Fruit fly (Drosophila melanogaster) whole organism, embryonic: ENCODE results near the gene CG13675.

ENCODE experiments used
- Blimp-1 ChIP-seq: fragments of 200-800 bp; sonication (Bioruptor generic); optimal IDR thresholded peaks from 3 replicates; lab custom pipeline; 2018; ENCODE audit warnings: missing biosample characterization, missing genetic modification characterization, mild to moderate bottlenecking, moderate library complexity, missing genetic modification reagents
- Bteb2 ChIP-seq: fragments of 200-800 bp; sonication (Bioruptor generic); optimal IDR thresholded peaks from 2 replicates; lab custom pipeline; 2016; ENCODE audit warnings: missing biosample characterization, missing genetic modification characterization
- CG11093 ChIP-seq: fragments of 200-800 bp; sonication (Bioruptor generic); IDR thresholded peaks from 3 replicates; pipeline ENCODE4 v1.3.6; 2022; ENCODE audit warnings: missing biosample characterization, missing genetic modification characterization
- CG11560 ChIP-seq: fragments of 200-800 bp; sonication (Bioruptor generic); IDR thresholded peaks from 3 replicates; pipeline ENCODE4 v1.3.6; 2022; ENCODE audit warnings: missing biosample characterization, missing genetic modification characterization
- CG15011 ChIP-seq: fragments of 200-800 bp; sonication (Bioruptor generic); optimal IDR thresholded peaks from 3 replicates; lab custom pipeline; 2018; ENCODE audit warnings: missing biosample characterization, mild to moderate bottlenecking, missing genetic modification characterization
- CG1603 ChIP-seq: fragments of 200-800 bp; sonication (Bioruptor generic); optimal IDR thresholded peaks from 2 replicates; lab custom pipeline; 2019; ENCODE audit warnings: missing biosample characterization, mild to moderate bottlenecking, missing genetic modification characterization, moderate library complexity
- CG16863 ChIP-seq: fragments of 200-800 bp; sonication (Bioruptor generic); optimal IDR thresholded peaks from 3 replicates; lab custom pipeline; 2016; ENCODE audit warnings: missing biosample characterization, missing genetic modification characterization
- CG17361 ChIP-seq: fragments of 200-800 bp; sonication (Bioruptor generic); IDR thresholded peaks from 3 replicates; pipeline ENCODE4 v1.3.6; 2022; ENCODE audit warnings: missing biosample characterization, missing genetic modification characterization
- CG17612 ChIP-seq: fragments of 200-800 bp; sonication (Bioruptor generic); IDR thresholded peaks from 2 replicates; pipeline ENCODE4 v1.3.6; 2022; ENCODE audit warnings: missing biosample characterization, missing genetic modification characterization
- CG1792 ChIP-seq: fragments of 200-800 bp; sonication (Bioruptor generic); optimal IDR thresholded peaks from 2 replicates; lab custom pipeline; 2016; ENCODE audit warnings: missing biosample characterization, missing genetic modification characterization
- CG2875 ChIP-seq: fragments of 200-800 bp; sonication (Bioruptor generic); optimal IDR thresholded peaks from 2 replicates; lab custom pipeline; 2017; ENCODE audit warnings: missing biosample characterization, mild to moderate bottlenecking, missing genetic modification characterization, missing genetic modification reagents
- CG2889 ChIP-seq: fragments of 200-800 bp; sonication (Bioruptor generic); IDR thresholded peaks from 3 replicates; pipeline ENCODE4 v1.3.6; 2022; ENCODE audit warnings: missing biosample characterization, missing genetic modification characterization
- CG30020 ChIP-seq: fragments of 200-800 bp; optimal IDR thresholded peaks from 2 replicates; lab custom pipeline; 2019; ENCODE audit warnings: missing biosample characterization, mild to moderate bottlenecking, missing genetic modification characterization, moderate library complexity
- CG3065 ChIP-seq: fragments of 200-800 bp; sonication (Bioruptor generic); optimal IDR thresholded peaks from 2 replicates; lab custom pipeline; 2016; ENCODE audit warnings: missing biosample characterization, missing genetic modification characterization
- CG32772 ChIP-seq: fragments of 200-800 bp; sonication (Bioruptor generic); IDR thresholded peaks from 2 replicates; pipeline ENCODE4 v1.3.6; 2022; ENCODE audit warnings: missing biosample characterization, missing genetic modification characterization
- CG4707 ChIP-seq: fragments of 200-800 bp; sonication (Bioruptor generic); optimal IDR thresholded peaks from 2 replicates; lab custom pipeline; 2018; ENCODE audit warnings: missing biosample characterization, mild to moderate bottlenecking, missing genetic modification characterization, moderate library complexity
- CG7357 ChIP-seq: fragments of 200-800 bp; sonication (Bioruptor generic); IDR thresholded peaks from 3 replicates; pipeline ENCODE4 v1.3.6; 2022; ENCODE audit warnings: missing biosample characterization, missing genetic modification characterization
- CG7556 ChIP-seq: fragments of 200-800 bp; sonication (Bioruptor generic); optimal IDR thresholded peaks from 2 replicates; lab custom pipeline; 2017; ENCODE audit warnings: missing biosample characterization, mild to moderate bottlenecking, missing genetic modification characterization
- CG8281 ChIP-seq: fragments of 200-800 bp; sonication (Bioruptor generic); optimal IDR thresholded peaks from 2 replicates; lab custom pipeline; 2018; ENCODE audit warnings: missing biosample characterization, mild to moderate bottlenecking, missing genetic modification characterization, moderate library complexity
- CG8944 ChIP-seq: fragments of 200-800 bp; sonication (Bioruptor generic); optimal IDR thresholded peaks from 3 replicates; lab custom pipeline; 2016; ENCODE audit warnings: missing biosample characterization, missing genetic modification characterization
- CG9215 ChIP-seq: fragments of 200-800 bp; sonication (Bioruptor generic); IDR thresholded peaks from 2 replicates; pipeline ENCODE4 v1.3.6; 2022; ENCODE audit warnings: missing biosample characterization, missing genetic modification characterization
- CG9609 ChIP-seq: fragments of 200-800 bp; sonication (Bioruptor generic); optimal IDR thresholded peaks from 3 replicates; lab custom pipeline; 2016; ENCODE audit warnings: missing biosample characterization, missing genetic modification characterization
- Chrac-16 ChIP-seq: fragments of 200-800 bp; sonication (Bioruptor generic); optimal IDR thresholded peaks from 3 replicates; lab custom pipeline; 2016; ENCODE audit warnings: missing biosample characterization, missing genetic modification characterization
- Dek ChIP-seq: fragments of 200-800 bp; sonication (Bioruptor generic); optimal IDR thresholded peaks from 3 replicates; lab custom pipeline; 2019; ENCODE audit warnings: missing biosample characterization, mild to moderate bottlenecking, missing genetic modification characterization, moderate library complexity
- Dip2 ChIP-seq: fragments of 200-800 bp; sonication (Bioruptor generic); IDR thresholded peaks from 2 replicates; pipeline ENCODE4 v1.3.6; 2022; ENCODE audit warnings: missing biosample characterization, missing genetic modification characterization
- Gsc ChIP-seq: fragments of 200-800 bp; sonication (Bioruptor generic); IDR thresholded peaks from 2 replicates; pipeline ENCODE4 v1.3.6; 2022; ENCODE audit warnings: missing biosample characterization, missing genetic modification characterization
- HLH3B ChIP-seq: fragments of 200-800 bp; sonication (Bioruptor generic); IDR thresholded peaks from 2 replicates; pipeline ENCODE4 v1.3.6; 2022; ENCODE audit warnings: missing biosample characterization, missing genetic modification characterization
- Meics ChIP-seq: fragments of 200-800 bp; sonication (Bioruptor generic); optimal IDR thresholded peaks from 2 replicates; lab custom pipeline; 2017; ENCODE audit warnings: missing biosample characterization, mild to moderate bottlenecking, missing genetic modification characterization
- Nf-YA ChIP-seq: fragments of 200-800 bp; sonication (Bioruptor generic); IDR thresholded peaks from 2 replicates; pipeline ENCODE4 v1.3.6; 2022; ENCODE audit warnings: missing biosample characterization, missing genetic modification characterization
- Poxn ChIP-seq: fragments of 200-800 bp; sonication (Bioruptor generic); IDR thresholded peaks from 2 replicates; pipeline ENCODE4 v1.3.6; 2022; ENCODE audit warnings: missing biosample characterization, missing genetic modification characterization
- Ptx1 ChIP-seq: fragments of 200-800 bp; sonication (Bioruptor generic); IDR thresholded peaks from 2 replicates; pipeline ENCODE4 v1.3.6; 2022; ENCODE audit warnings: missing biosample characterization, missing genetic modification characterization
- Rx ChIP-seq: fragments of 200-800 bp; sonication (Bioruptor generic); IDR thresholded peaks from 2 replicates; pipeline ENCODE4 v1.3.6; 2022; ENCODE audit warnings: missing biosample characterization, missing genetic modification characterization
- Side ChIP-seq: fragments of 200-800 bp; sonication (Bioruptor generic); optimal IDR thresholded peaks from 2 replicates; lab custom pipeline; 2016; ENCODE audit warnings: missing biosample characterization, missing genetic modification characterization
- cas ChIP-seq: fragments of 200-800 bp; sonication (Bioruptor generic); IDR thresholded peaks from 2 replicates; pipeline ENCODE4 v1.3.6; 2022; ENCODE audit warnings: missing biosample characterization, missing genetic modification characterization
- crol ChIP-seq: fragments of 200-800 bp; sonication (Bioruptor generic); IDR thresholded peaks from 2 replicates; pipeline ENCODE4 v1.3.6; 2022; ENCODE audit warnings: missing biosample characterization, missing genetic modification characterization
- crp ChIP-seq, 2 experiments: fragments of 200-800 bp; sonication (Bioruptor generic); optimal IDR thresholded peaks; 2 replicates in 1 of 2; 3 replicates in 1 of 2; lab custom pipeline; 2017; ENCODE audit warnings: missing biosample characterization in 2 of 2, missing genetic modification characterization in 2 of 2, mild to moderate bottlenecking in 1 of 2, moderate library complexity in 1 of 2
- dan ChIP-seq: fragments of 200-800 bp; sonication (Bioruptor generic); IDR thresholded peaks from 2 replicates; pipeline ENCODE4 v1.3.6; 2022; ENCODE audit warnings: missing biosample characterization, missing genetic modification characterization
- disco-r ChIP-seq: fragments of 200-800 bp; sonication (Bioruptor generic); optimal IDR thresholded peaks from 2 replicates; lab custom pipeline; 2016; ENCODE audit warnings: missing biosample characterization, missing genetic modification characterization
- dm ChIP-seq: fragments of 200-800 bp; sonication (Bioruptor generic); optimal IDR thresholded peaks from 3 replicates; lab custom pipeline; 2016; ENCODE audit warnings: missing biosample characterization, missing genetic modification characterization
- dmrt11E ChIP-seq: fragments of 200-800 bp; sonication (Bioruptor generic); optimal IDR thresholded peaks from 3 replicates; lab custom pipeline; 2018; ENCODE audit warnings: missing biosample characterization, mild to moderate bottlenecking, missing genetic modification characterization, moderate library complexity
- esg ChIP-seq: fragments of 200-800 bp; sonication (Bioruptor generic); conservative IDR thresholded peaks from 2 replicates; pipeline ENCODE4 v1.3.6; 2022; ENCODE audit warnings: missing biosample characterization, missing genetic modification characterization
- gce ChIP-seq: fragments of 200-800 bp; sonication (Bioruptor generic); IDR thresholded peaks from 3 replicates; pipeline ENCODE4 v1.3.6; 2022; ENCODE audit warnings: missing biosample characterization, missing genetic modification characterization
- hb ChIP-seq: fragments of 200-800 bp; sonication (Bioruptor generic); IDR thresholded peaks from 3 replicates; pipeline ENCODE4 v1.3.6; 2022; ENCODE audit warnings: missing biosample characterization, missing genetic modification characterization; ENCODE audit not compliant: partially characterized antibody
- klu ChIP-seq: fragments of 200-800 bp; sonication (Bioruptor generic); IDR thresholded peaks from 2 replicates; pipeline ENCODE4 v1.3.6; 2022; ENCODE audit warnings: missing biosample characterization, missing genetic modification characterization
- pnt ChIP-seq: fragments of 200-800 bp; sonication (Bioruptor generic); optimal IDR thresholded peaks from 3 replicates; lab custom pipeline; 2016; ENCODE audit warnings: missing biosample characterization, missing genetic modification characterization
- pros ChIP-seq: fragments of 200-800 bp; sonication (Bioruptor generic); optimal IDR thresholded peaks from 3 replicates; lab custom pipeline; 2019; ENCODE audit warnings: missing biosample characterization, mild to moderate bottlenecking, missing genetic modification characterization, moderate library complexity
- salm ChIP-seq: fragments of 200-800 bp; sonication (Bioruptor generic); optimal IDR thresholded peaks from 2 replicates; lab custom pipeline; 2018; ENCODE audit warnings: missing biosample characterization, mild to moderate bottlenecking, missing genetic modification characterization
- sim ChIP-seq: fragments of 200-800 bp; sonication (Bioruptor generic); IDR thresholded peaks from 2 replicates; pipeline ENCODE4 v1.3.6; 2022; ENCODE audit warnings: missing biosample characterization, missing genetic modification characterization
- sima ChIP-seq: fragments of 200-800 bp; sonication (Bioruptor generic); optimal IDR thresholded peaks from 2 replicates; lab custom pipeline; 2016; ENCODE audit warnings: missing biosample characterization, missing genetic modification characterization
- slou ChIP-seq: fragments of 200-800 bp; sonication (Bioruptor generic); optimal IDR thresholded peaks from 3 replicates; lab custom pipeline; 2016; ENCODE audit warnings: missing biosample characterization, missing genetic modification characterization
- sug ChIP-seq: fragments of 200-800 bp; optimal IDR thresholded peaks from 2 replicates; lab custom pipeline; 2019; ENCODE audit warnings: missing biosample characterization, mild to moderate bottlenecking, missing genetic modification characterization, moderate library complexity
- trem ChIP-seq: fragments of 200-800 bp; optimal IDR thresholded peaks from 3 replicates; lab custom pipeline; 2019; ENCODE audit warnings: missing biosample characterization, mild to moderate bottlenecking, missing genetic modification characterization, moderate library complexity

The CG13675 gene

DNA sequence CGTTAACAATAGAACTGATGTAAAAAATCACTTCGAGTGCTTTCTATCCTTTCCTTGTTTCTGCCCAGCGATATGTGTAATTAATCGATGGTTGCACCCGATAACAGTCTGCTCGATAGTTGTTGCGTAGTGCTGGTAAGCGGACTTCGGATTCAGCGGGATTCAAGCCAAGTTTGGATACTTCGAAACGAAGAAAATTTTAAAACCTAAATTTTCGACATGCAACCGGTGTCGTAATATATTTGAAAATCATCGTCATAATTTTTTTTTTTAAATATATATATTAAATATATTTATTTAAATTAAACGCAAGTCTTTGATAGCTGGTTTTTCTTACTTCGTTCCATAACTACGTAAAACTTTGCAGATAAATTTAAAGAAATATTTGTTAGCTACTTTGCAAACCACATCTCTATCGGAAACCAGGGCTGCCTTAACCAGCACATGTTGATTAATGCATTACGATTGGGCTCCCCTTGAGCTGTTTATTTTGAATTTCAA lies 32.5 kb upstream of the CG13675 start, which contains the start of the genes UbcE2M and Dhps (continued):
- TF ChIP-seq salm (no peak), HLH3B (GFP tag; lab: Robert Waterston, UW) (peak; percentile 56; the same call in 1 of the 2 replicates), CG1603 (tag; lab: Kevin White, UChicago) (no peak), Rx (GFP tag; lab: Robert Waterston, UW) (no peak), Nf-YA (GFP tag; lab: Robert Waterston, UW) (no peak), crol (GFP tag; lab: Robert Waterston, UW) (no peak), hb (GFP tag; lab: Robert Waterston, UW) (peak; percentile 21; the same call in 2 of the 3 replicates), dmrt11E (peak; percentile 76), Meics (no peak), esg (GFP tag; lab: Robert Waterston, UW) (peak; percentile 66), Dek (tag; lab: Kevin White, UChicago) (peak; percentile 80), CG7357 (GFP tag; lab: Robert Waterston, UW) (peak; percentile 55; the same call in 2 of the 3 replicates), slou (GFP tag; lab: Kevin White, UChicago) (peak; percentile 22), disco-r (GFP tag; lab: Kevin White, UChicago) (no peak), cas (no peak), CG9215 (GFP tag; lab: Robert Waterston, UW) (peak; percentile 85), CG8944 (GFP tag; lab: Kevin White, UChicago) (peak; percentile 11), Ptx1 (GFP tag; lab: Robert Waterston, UW) (peak; percentile 73), CG30020 (tag; lab: Kevin White, UChicago) (peak; percentile 78), Blimp-1 (GFP tag; lab: Kevin White, UChicago) (no peak), Bteb2 (GFP tag; lab: Kevin White, UChicago) (no peak), Poxn (GFP tag; lab: Robert Waterston, UW) (peak; percentile 42; the same call in 1 of the 2 replicates), CG15011 (GFP tag; lab: Kevin White, UChicago) (no peak), CG4707 (GFP tag; lab: Kevin White, UChicago) (no peak), CG8281 (tag; lab: Kevin White, UChicago) (peak; percentile 23), CG9609 (GFP tag; lab: Kevin White, UChicago) (peak; percentile 6), CG1792 (GFP tag; lab: Kevin White, UChicago) (no peak), sim (no peak), Chrac-16 (GFP tag; lab: Kevin White, UChicago) (peak; percentile 67), klu (peak; percentile 62; the same call in 1 of the 2 replicates), trem (tag; lab: Kevin White, UChicago) (peak; percentile 65), Dip2 (GFP tag; lab: Robert Waterston, UW) (no peak), sug (peak; percentile 86), CG17612 (no peak), Gsc (GFP tag; lab: Robert Waterston, UW) (no peak), CG2889 (GFP tag; lab: Robert Waterston, UW) (no peak), CG17361 (GFP tag; lab: Robert Waterston, UW) (no peak; the same call in 2 of the 3 replicates), CG11560 (tag; lab: Robert Waterston, UW) (no peak; the same call in 2 of the 3 replicates), pnt (peak; percentile 56), CG32772 (GFP tag; lab: Robert Waterston, UW) (peak; percentile 63), dm (GFP tag; lab: Kevin White, UChicago) (peak; percentile 52), pros (GFP tag; lab: Kevin White, UChicago) (no peak), CG2875 (GFP tag; lab: Kevin White, UChicago) (no peak), Side (GFP tag; lab: Kevin White, UChicago) (no peak), gce (no peak), CG11093 (GFP tag; lab: Robert Waterston, UW) (peak; percentile 56; the same call in 1 of the 3 replicates), CG7556 (GFP tag; lab: Kevin White, UChicago) (peak; percentile 70), CG3065 (GFP tag; lab: Kevin White, UChicago) (peak; percentile 10), crp (GFP tag; optimal IDR thresholded peaks at IDR 0.05; lab: Kevin White, UChicago) (peak in 1 of 2 experiments; percentile 60), dan (GFP tag; lab: Robert Waterston, UW) (no peak), sima (no peak), CG16863 (GFP tag; lab: Kevin White, UChicago) (no peak)
